Fruit fly (Drosophila melanogaster): ENCODE results near the gene CG31832.

CG31832 gene

DNA sequence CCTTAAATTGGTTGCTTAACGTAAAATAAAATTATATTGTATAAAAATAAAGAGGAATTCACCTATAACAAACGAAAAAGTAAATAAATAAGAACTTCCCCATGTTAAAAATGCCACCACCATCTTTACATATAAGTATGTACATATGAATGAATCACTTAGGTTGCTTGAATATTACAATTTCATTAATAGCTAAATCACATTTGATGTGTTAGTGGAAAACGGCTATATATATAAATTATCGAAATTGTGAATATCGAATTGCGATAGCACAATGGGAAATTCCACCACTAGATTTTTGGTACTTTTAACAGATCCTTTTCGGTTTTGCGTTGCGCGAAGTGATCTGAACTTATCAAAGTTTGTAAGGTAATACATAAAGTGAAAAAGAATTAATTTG lies 29.8 kb upstream of the CG31832 start, which contains the start of the genes solo and vas (continued):
- TF ChIP-seq Hr39 (GFP tag; optimal IDR thresholded peaks at IDR 0.05) (peak; percentile 23), svp (GFP tag) (peak; percentile 60), CG11294 (GFP tag; IDR thresholded peaks at IDR 0.05) (no peak), CG3032 (tag; optimal IDR thresholded peaks at IDR 0.05) (peak; percentile 53), Blimp-1 (GFP tag; optimal IDR thresholded peaks at IDR 0.05) (no peak), eg (GFP tag; IDR thresholded peaks at IDR 0.05) (no peak), dsx (GFP tag; optimal IDR thresholded peaks at IDR 0.05; ENCODE audit: poor library complexity, severe bottlenecking) (no peak)

DNA sequence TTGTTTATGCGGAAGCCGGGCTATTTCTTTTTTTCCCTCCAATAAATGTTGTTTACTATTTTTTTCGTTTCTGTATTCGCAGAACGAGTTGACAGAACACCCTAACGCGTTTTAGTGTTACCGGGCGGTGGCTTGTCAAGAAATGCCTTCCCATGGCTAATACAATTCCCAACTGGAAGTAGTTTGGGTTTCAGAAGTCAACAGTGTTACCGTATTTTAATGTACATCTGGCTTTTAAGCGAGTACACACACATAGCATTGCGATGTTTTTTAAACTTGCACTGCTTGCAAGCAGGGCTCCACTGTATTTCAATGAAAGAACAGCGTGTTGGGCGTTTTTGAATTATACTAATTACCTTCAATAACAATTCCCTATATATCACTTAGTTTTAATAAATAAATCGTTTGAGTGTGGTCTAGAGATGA lies 29.0 kb upstream of the CG31832 start, which contains the start of gene TfIIS:
Gene TfIIS (minus strand): TSS at position 178 of the 426 bp plus-strand sequence.
- TF ChIP-seq CG6854 (GFP tag; optimal IDR thresholded peaks at IDR 0.05) (no peak), Eip78C (GFP tag) (peak; percentile 21), CG11762 (GFP tag; optimal IDR thresholded peaks at IDR 0.05; ENCODE audit: insufficient read depth) (no peak), Lpt (GFP tag; optimal IDR thresholded peaks at IDR 0.05) (no peak), Sox14 (GFP tag; optimal IDR thresholded peaks at IDR 0.05) (no peak), svp (GFP tag) (peak; percentile 84), eg (GFP tag; IDR thresholded peaks at IDR 0.05) (no peak), fkh (GFP tag; optimal IDR thresholded peaks at IDR 0.05) (peak; percentile 47)

DNA sequence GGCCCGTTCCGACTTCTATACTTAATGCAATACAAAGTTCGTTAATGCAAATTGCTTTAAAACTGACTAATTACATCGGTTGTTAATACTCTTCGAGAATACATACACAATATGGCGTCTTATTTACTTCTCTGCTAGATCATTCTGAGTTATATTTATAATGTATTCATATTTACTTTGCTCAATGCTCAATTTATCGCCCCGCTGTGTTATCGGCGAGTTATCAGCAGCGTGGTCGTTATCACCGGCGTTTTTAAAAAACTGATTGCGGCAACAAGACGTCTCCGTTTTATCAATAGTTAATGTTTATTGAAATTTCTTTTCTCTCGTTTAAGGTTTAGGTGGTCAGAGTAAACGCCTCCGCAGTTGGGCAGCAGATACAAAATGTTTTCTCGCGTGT lies 27.4 kb upstream of the CG31832 start:
- no peak for TF ChIP-seq CG8119 (GFP tag; IDR thresholded peaks at IDR 0.05)
- TF ChIP-seq CG34406 (GFP tag; optimal IDR thresholded peaks at IDR 0.05), result no peak
- no peak for TF ChIP-seq CG6276 (GFP tag; optimal IDR thresholded peaks at IDR 0.05)

DNA sequence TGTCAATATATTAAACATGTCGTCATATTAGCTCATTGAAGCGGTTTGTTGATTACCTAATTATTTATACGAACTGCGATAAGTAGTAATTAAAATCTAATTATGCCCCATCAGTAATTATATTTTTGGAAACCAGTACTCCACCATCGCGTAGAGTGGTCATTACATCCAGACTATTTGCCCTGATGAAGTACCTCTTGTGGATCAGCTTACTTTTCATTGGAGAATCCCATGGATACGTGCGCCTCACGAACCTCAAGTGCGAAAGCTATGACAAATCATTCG lies 26.5 kb upstream of the CG31832 start, which contains the start of gene CG33679:
Gene CG33679 (plus strand): TSS at position 186 of the 285 bp plus-strand sequence.
- TF ChIP-seq Eip93F (GFP tag; optimal IDR thresholded peaks at IDR 0.05), result no peak
- TF ChIP-seq CG1621 (tag; optimal IDR thresholded peaks at IDR 0.05), result no peak
- no peak for TF ChIP-seq fd59A (GFP tag; optimal IDR thresholded peaks at IDR 0.05)
- TF ChIP-seq CG6792 (GFP tag; optimal IDR thresholded peaks at IDR 0.05), result no peak
- TF ChIP-seq CG6808 (GFP tag; optimal IDR thresholded peaks at IDR 0.05), result no peak
- TF ChIP-seq net (GFP tag; optimal IDR thresholded peaks at IDR 0.05), result no peak
- no peak for TF ChIP-seq Ets21C (GFP tag; optimal IDR thresholded peaks at IDR 0.05)
- no peak for TF ChIP-seq OdsH (GFP tag; optimal IDR thresholded peaks at IDR 0.05)
- TF ChIP-seq Met (GFP tag; optimal IDR thresholded peaks at IDR 0.05), result no peak
- TF ChIP-seq pdm3 (GFP tag; optimal IDR thresholded peaks at IDR 0.05), result no peak
- no peak for TF ChIP-seq CG3919 (GFP tag; optimal IDR thresholded peaks at IDR 0.05)
- no peak for TF ChIP-seq lz (GFP tag; optimal IDR thresholded peaks at IDR 0.05)
- TF ChIP-seq dsx (GFP tag; optimal IDR thresholded peaks at IDR 0.05; ENCODE audit: poor library complexity, severe bottlenecking), result no peak
- TF ChIP-seq fd85E (GFP tag; optimal IDR thresholded peaks at IDR 0.05), result no peak
- no peak for TF ChIP-seq CG4318 (GFP tag; optimal IDR thresholded peaks at IDR 0.05)
- TF ChIP-seq CG15336 (GFP tag; IDR thresholded peaks at IDR 0.05), result no peak

DNA sequence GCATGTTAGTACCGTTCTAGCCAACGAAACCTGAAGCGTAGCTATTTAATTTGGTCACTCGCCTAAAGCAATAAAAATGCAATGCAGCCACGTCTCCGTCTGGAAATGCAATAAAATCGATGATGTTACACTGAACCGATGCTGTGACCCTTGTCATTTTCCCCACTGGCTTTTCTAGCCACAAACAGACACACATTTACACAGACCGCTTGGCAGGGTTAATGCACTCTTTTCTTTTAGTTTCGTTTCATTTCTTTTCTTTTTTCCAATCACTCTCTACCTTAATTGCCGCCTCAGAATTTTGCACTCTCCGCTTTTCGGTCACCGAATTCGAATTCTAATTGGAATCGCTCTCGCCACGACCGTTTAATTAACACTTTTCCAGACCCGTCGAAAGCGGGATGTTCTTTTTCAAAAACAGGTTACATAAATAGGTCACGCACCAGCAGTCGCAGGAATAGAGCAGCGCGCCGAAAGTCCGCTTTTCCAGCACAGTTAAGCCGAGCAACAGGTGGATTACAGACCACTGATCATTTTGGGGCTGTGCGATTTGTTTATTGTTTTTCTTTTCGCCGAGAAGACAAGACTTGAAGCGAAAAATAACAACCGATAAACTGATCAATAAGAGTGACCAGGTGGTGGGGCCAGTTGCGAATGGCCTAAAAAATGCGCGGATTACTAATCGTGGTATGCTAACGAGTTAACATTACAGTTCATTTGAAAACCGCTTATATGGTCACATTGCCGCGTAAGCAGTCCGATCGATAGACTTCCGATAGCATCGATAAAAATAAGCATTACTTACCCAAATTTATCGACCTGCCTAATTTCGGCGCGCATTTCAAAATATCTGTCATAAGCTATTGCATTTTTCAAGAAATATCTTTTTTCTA lies 25.9 kb upstream of the CG31832 start, which contains the start of gene ck:
Gene ck (minus strand): TSS at position 638 of the 893 bp plus-strand sequence.
- TF ChIP-seq net (GFP tag; optimal IDR thresholded peaks at IDR 0.05) (no peak), Hr38 (GFP tag; optimal IDR thresholded peaks at IDR 0.05) (no peak), svp (GFP tag) (peak; percentile 48), CG10669 (GFP tag; optimal IDR thresholded peaks at IDR 0.05) (no peak), Smox (GFP tag; optimal IDR thresholded peaks at IDR 0.05) (no peak), Sox15 (GFP tag; optimal IDR thresholded peaks at IDR 0.05) (no peak), Sox14 (GFP tag; optimal IDR thresholded peaks at IDR 0.05) (no peak), fkh (GFP tag; optimal IDR thresholded peaks at IDR 0.05) (no peak), Blimp-1 (GFP tag; optimal IDR thresholded peaks at IDR 0.05) (no peak), Ets21C (GFP tag; optimal IDR thresholded peaks at IDR 0.05) (no peak), CG6792 (GFP tag; optimal IDR thresholded peaks at IDR 0.05) (no peak), CG6163 (GFP tag; IDR thresholded peaks at IDR 0.05) (no peak), achi (GFP tag; optimal IDR thresholded peaks at IDR 0.05) (no peak), CG11902 (GFP tag; optimal IDR thresholded peaks at IDR 0.05) (no peak), CG6276 (GFP tag; optimal IDR thresholded peaks at IDR 0.05) (no peak), Eip75B (GFP tag; optimal IDR thresholded peaks at IDR 0.05) (peak; percentile 48), CG3032 (tag; optimal IDR thresholded peaks at IDR 0.05) (no peak), Lpt (GFP tag; optimal IDR thresholded peaks at IDR 0.05) (no peak), CG4318 (GFP tag; optimal IDR thresholded peaks at IDR 0.05) (no peak), CG32006 (GFP tag; optimal IDR thresholded peaks at IDR 0.05) (no peak), CG8119 (GFP tag; IDR thresholded peaks at IDR 0.05) (0 out of 3 replicates have a peak, but pooled peaks have one; percentile 12), Eip78C (GFP tag) (peak; percentile 31), Hr39 (GFP tag; optimal IDR thresholded peaks at IDR 0.05) (no peak)
